Fruit fly (Drosophila melanogaster): ENCODE results near the gene CG7423.

Gene CG7423

DNA sequence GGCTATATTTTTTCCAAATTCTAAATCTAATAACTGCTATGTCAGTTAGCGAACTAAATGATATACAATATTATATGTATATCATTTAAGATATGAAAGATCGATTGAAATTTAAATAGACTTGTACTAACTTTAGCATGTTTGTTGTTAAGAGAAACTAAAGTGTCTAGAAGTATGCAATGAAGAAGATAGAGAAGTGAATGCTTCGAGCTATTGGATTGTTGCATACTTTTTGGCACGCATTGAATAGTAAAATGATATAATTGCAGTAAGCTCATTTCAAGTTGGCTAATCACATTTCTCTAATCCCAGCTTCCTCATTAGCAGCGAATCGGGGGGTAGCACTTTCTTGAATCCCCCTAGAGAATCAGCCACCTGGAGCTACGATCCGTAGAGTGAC is 49.4 kb downstream of the CG7423 start:
- TF ChIP-seq CTCF (optimal IDR thresholded peaks at IDR 0.05): no peak
- no peak for TF ChIP-seq CG8478 (optimal IDR thresholded peaks at IDR 0.05)

All from S2 (cell line).